Worm (Caenorhabditis elegans) whole organism, L4/young adult: ENCODE results near the gene F40A3.2.

Source experiments
- W03F9.2 ChIP-seq: fragments of 150-350 bp; optimal IDR thresholded peaks from 2 replicates; lab custom pipeline; 2014; ENCODE audit warnings: missing biosample characterization, missing genetic modification characterization
- dao-5 ChIP-seq: sonication (generic microtip); optimal IDR thresholded peaks from 2 replicates; lab custom pipeline; 2016; ENCODE audit warnings: missing genotype, missing genetic modification characterization, moderate library complexity, missing compliant biosample characterization
- him-1 ChIP-seq: sonication (generic microtip); optimal IDR thresholded peaks from 2 replicates; lab custom pipeline; 2016; ENCODE audit warnings: missing genotype, missing genetic modification reagents, missing genetic modification characterization, missing compliant biosample characterization

DNA sequence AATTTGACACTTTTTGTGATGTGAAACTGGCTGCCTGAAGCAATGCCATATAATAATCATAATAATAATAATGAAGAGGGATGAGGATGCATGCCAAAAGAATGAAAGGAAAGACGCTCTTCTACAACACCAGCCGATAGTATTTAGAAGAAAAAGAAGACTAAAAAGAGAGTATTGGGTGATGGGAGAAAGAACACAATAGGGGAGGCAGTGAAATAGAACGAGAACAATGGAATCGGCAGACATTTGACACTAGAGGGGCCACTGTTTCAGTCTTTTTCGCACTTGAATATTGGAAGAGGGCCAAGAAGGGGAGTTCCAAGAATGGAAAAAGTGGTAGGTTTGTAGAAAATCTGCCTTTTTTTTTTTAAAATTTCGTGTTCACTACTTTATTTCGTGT, 31.5 kb upstream of the F40A3.2 start, which contains the start of gene memo-1:
- no peak for TF ChIP-seq him-1 (tag; lab: Kevin White, UChicago)
- TF ChIP-seq dao-5 (tag; lab: Kevin White, UChicago): no peak
- no peak for TF ChIP-seq W03F9.2 (tag; lab: Kevin White, UChicago)
